Worm (Caenorhabditis elegans): ENCODE data around the gene ets-6.

- TF ChIP-seq pha-4 (tag; optimal IDR thresholded peaks at IDR 0.05) (no peak), lin-13 (tag; optimal IDR thresholded peaks at IDR 0.05) (no peak), tbx-8 (GFP tag; optimal IDR thresholded peaks at IDR 0.05) (no peak), unc-62 (GFP tag; optimal IDR thresholded peaks at IDR 0.05) (no peak), nhr-76 (tag; optimal IDR thresholded peaks at IDR 0.05) (no peak), elt-1 (tag; optimal IDR thresholded peaks at IDR 0.05; ENCODE audit: borderline replicate concordance, insufficient read depth) (no peak)
Observed at ce11 chrV:7528816-7529215, 51.5 kb downstream of the ets-6 start, which contains the start of gene C54F6.5.

Data from whole organism, mixed stage, embryonic.